Fruit fly (Drosophila melanogaster): ENCODE measurements around the gene CG13949.

DNA sequence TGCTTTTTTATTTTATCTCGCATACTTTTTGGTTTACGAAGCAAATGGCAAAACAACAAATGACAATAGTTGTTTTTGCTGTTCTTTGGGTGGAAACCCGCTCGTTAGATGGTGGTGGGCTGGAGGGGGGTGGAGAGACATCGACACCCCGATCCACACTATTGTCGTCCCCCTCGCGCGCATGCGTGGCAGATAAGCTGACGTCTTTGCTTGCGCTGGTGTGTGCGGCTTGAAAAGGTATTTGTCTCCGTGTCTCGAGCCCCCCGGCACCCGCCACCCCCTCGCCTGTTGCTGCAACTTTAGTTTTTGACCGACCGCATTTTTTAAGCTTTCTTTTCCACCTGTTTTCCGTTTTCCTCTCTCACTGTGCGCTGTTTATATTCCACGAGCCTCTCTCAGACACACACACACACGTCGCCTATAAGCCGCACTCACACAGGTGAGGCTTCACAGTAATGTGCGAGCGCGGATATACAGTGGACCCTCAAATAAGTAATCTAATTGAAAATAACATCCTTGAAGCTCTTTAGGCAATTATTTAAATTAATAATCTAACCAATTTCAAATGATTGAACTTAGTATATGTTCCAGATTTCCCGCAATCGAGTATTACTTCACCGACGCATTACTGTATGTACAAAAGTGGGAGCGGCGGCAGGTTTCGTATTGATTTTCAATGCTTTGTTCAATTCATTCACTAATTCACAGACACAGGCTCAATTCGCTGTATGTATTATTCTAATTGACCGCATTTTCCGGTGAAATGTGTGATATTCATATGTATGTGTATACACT is 12.0 kb downstream of the CG13949 start:
- TF ChIP-seq Crg-1 (GFP tag; optimal IDR thresholded peaks at IDR 0.05) (peak; percentile 97), Hr96 (GFP tag; optimal IDR thresholded peaks at IDR 0.05) (peak; percentile 95), CG12768 (GFP tag; optimal IDR thresholded peaks at IDR 0.05) (peak; percentile 98), kay (GFP tag; ENCODE audit: borderline replicate concordance) (no peak), CG7045 (GFP tag; optimal IDR thresholded peaks at IDR 0.05) (peak; percentile 94), CG33017 (tag; optimal IDR thresholded peaks at IDR 0.05) (peak; percentile 98), ovo (GFP tag; optimal IDR thresholded peaks at IDR 0.05) (peak; percentile 49), cnc (optimal IDR thresholded peaks at IDR 0.05) (no peak)
